Worm (Caenorhabditis elegans) whole organism, early embryonic: ENCODE results near the gene ceh-76.

ENCODE experiments used
- ama-1 ChIP-seq: fragments of 150-350 bp; optimal IDR thresholded peaks from 2 replicates; lab custom pipeline; 2014
- ceh-13 ChIP-seq: fragments of 200-800 bp; sonication (Bioruptor generic); optimal IDR thresholded peaks from 2 replicates; lab custom pipeline; 2018; ENCODE audit warnings: mild to moderate bottlenecking, missing genetic modification characterization, missing compliant biosample characterization
- sea-1 ChIP-seq: fragments of 200-800 bp; sonication (Bioruptor generic); conservative IDR thresholded peaks from 2 replicates; pipeline ENCODE4 v1.3.6; 2022; ENCODE audit warnings: missing genetic modification characterization, missing compliant biosample characterization
- tbx-37 ChIP-seq: fragments of 200-800 bp; sonication (Bioruptor generic); conservative IDR thresholded peaks from 2 replicates; pipeline ENCODE4 v1.3.6; 2022; ENCODE audit warnings: missing genetic modification reagents, missing genetic modification characterization, missing compliant biosample characterization

DNA sequence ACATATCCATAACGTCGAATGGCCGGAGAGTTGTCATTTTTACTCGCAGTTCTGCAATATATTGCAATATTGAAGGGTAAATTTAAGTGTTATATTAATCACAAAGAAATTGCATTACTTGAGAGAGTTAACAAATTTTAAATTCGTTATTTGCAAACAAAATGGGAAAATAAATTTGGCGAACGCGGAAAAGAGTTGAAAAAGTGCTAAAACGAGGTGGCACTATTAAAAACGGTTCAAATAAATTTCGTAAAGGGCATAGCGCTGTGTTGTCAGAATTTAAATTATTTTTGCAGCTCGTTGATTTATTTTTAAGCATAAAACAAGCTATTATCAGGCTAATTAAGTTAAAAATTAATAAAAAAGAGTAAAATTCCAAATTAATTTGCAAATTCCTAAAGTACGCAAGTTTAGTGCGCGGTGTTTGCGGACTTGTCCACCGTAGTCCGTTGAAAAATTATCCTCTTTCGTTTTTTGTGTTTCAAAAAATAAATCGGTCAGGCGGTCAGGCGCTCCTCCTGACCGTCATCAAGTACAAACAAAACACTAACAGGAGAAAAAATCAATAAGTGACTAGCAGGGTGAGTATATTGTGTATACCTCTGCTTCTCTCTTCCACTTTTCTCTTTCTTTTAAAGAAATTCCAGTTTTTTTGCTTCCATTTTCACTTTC, 11.0 kb downstream of the ceh-76 start, which contains the start of the genes natb-1 and abhd-12:
- TF ChIP-seq ama-1: no peak
- TF ChIP-seq sea-1 (GFP tag; lab: Robert Waterston, UW): no peak
- no peak for TF ChIP-seq ceh-13
- TF ChIP-seq tbx-37: no peak
